Fruit fly (Drosophila melanogaster): ENCODE measurements around the gene CG32407.

CG32407 gene

DNA sequence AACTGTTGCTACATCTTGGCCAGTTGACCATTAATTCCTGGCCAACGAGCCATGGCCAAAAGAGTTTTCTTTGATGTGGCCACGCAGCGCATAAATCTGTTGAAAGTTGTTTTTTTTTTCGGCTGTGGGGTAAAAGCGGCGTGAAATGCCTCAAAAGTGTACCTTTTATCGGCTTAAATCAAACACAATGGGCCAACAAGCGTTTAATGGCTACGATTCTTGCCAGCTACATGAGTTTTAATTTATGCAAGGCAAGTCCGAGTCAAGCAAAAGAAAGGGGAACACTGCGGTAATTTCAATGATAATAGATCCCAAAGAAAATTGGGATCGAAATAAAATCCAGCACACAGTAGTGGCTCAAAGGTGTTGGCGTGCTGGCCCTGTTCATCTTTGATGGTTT, 48.3 kb downstream of the CG32407 start:
- TF ChIP-seq abd-A (tag; optimal IDR thresholded peaks at IDR 0.05): peak; percentile 54
- peak; percentile 58 for TF ChIP-seq oc (tag; optimal IDR thresholded peaks at IDR 0.05)
- TF ChIP-seq nom (GFP tag; optimal IDR thresholded peaks at IDR 0.05): no peak
- peak; percentile 42; the same call in 1 of the 2 replicates for TF ChIP-seq vvl (GFP tag; IDR thresholded peaks at IDR 0.05)
- peak; percentile 57 for TF ChIP-seq kni (GFP tag; optimal IDR thresholded peaks at IDR 0.05)
- TF ChIP-seq sqz (GFP tag; optimal IDR thresholded peaks at IDR 0.05): peak; percentile 51

DNA sequence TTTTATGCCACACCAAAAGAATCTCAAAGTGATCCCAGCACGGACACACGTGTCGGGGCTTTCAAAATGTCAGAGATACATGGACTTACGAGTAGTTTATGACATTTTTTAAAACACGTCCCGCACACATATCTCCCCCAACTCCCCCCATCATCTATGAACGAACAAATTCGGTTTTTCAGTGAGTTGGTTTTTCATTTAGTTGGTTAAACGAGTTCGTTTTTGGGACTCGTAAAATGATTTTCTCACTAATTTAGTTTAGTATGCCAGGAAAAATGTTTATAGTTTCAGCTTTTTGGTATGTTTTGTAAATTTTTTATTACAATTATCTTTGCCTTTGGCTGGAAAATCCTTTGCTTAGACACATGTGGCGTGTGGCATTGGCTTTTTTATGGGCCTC, 49.6 kb downstream of the CG32407 start:
- TF ChIP-seq chinmo (GFP tag; IDR thresholded peaks at IDR 0.05; ENCODE audit: partially characterized antibody) (0 out of 4 replicates have a peak, but pooled peaks have one; percentile 34), bcd (GFP tag; optimal IDR thresholded peaks at IDR 0.05) (no peak), Fer3 (tag; optimal IDR thresholded peaks at IDR 0.05) (no peak), CG11456 (GFP tag; IDR thresholded peaks at IDR 0.05) (no peak), CG17385 (GFP tag; optimal IDR thresholded peaks at IDR 0.05) (no peak), CG17361 (GFP tag; IDR thresholded peaks at IDR 0.05) (no peak), twi (tag; optimal IDR thresholded peaks at IDR 0.05) (peak; percentile 65), Sin3A (optimal IDR thresholded peaks at IDR 0.05) (no peak), sd (tag; optimal IDR thresholded peaks at IDR 0.05) (peak; percentile 65), CG2199 (GFP tag; IDR thresholded peaks at IDR 0.05) (0 out of 3 replicates have a peak, but pooled peaks have one; percentile 62), HmgD (GFP tag; optimal IDR thresholded peaks at IDR 0.05) (no peak), sens (GFP tag) (no peak), Sox102F (GFP tag; optimal IDR thresholded peaks at IDR 0.05) (peak; percentile 33), crol (GFP tag; IDR thresholded peaks at IDR 0.05) (0 out of 2 replicates have a peak, but pooled peaks have one; percentile 17), sqz (GFP tag; optimal IDR thresholded peaks at IDR 0.05) (peak; percentile 34), abd-A (tag; optimal IDR thresholded peaks at IDR 0.05) (peak; percentile 86), cg (GFP tag; optimal IDR thresholded peaks at IDR 0.05) (no peak), nau (GFP tag; optimal IDR thresholded peaks at IDR 0.05) (peak; percentile 45), Ravus (GFP tag; IDR thresholded peaks at IDR 0.05) (no peak), CG4617 (GFP tag; optimal IDR thresholded peaks at IDR 0.05; ENCODE audit: borderline replicate concordance) (no peak), ash1 (GFP tag; optimal IDR thresholded peaks at IDR 0.05) (no peak), MESR4 (GFP tag; optimal IDR thresholded peaks at IDR 0.05) (no peak), eve (GFP tag; optimal IDR thresholded peaks at IDR 0.05) (peak in 1 of 2 experiments; percentile 9)

All from whole organism, embryonic.